Worm (Caenorhabditis elegans) whole organism, L2 larva: ENCODE data around the gene Y59H11AM.4.

ENCODE experiments used
- F13H6.1 ChIP-seq: sonication (generic microtip); optimal IDR thresholded peaks from 2 replicates; lab custom pipeline; 2016; ENCODE audit warnings: missing genetic modification characterization, missing compliant biosample characterization
- fos-1 ChIP-seq: fragments of 150-350 bp; optimal IDR thresholded peaks from 2 replicates; lab custom pipeline; 2014; ENCODE audit warnings: missing biosample characterization, missing genetic modification characterization
- lin-13 ChIP-seq: fragments of 150-350 bp; optimal IDR thresholded peaks from 2 replicates; lab custom pipeline; 2014; ENCODE audit warnings: missing biosample characterization, missing genetic modification reagents, missing genetic modification characterization
- mbf-1 ChIP-seq: sonication (generic microtip); optimal IDR thresholded peaks from 2 replicates; lab custom pipeline; 2017; ENCODE audit warnings: missing biosample characterization, missing genetic modification characterization
- nhr-12 ChIP-seq: fragments of 150-350 bp; optimal IDR thresholded peaks from 2 replicates; lab custom pipeline; 2014; ENCODE audit warnings: missing biosample characterization, missing genetic modification characterization
- nhr-6 ChIP-seq: fragments of 150-350 bp; optimal IDR thresholded peaks from 2 replicates; lab custom pipeline; 2014; ENCODE audit warnings: missing biosample characterization, missing genetic modification characterization
- skn-1 ChIP-seq: sonication (generic microtip); optimal IDR thresholded peaks from 2 replicates; lab custom pipeline; 2017; ENCODE audit warnings: missing biosample characterization, missing genetic modification characterization
- unc-62 ChIP-seq: fragments of 150-350 bp; optimal IDR thresholded peaks from 2 replicates; lab custom pipeline; 2014; ENCODE audit warnings: missing biosample characterization, missing genetic modification reagents, missing genetic modification characterization

DNA sequence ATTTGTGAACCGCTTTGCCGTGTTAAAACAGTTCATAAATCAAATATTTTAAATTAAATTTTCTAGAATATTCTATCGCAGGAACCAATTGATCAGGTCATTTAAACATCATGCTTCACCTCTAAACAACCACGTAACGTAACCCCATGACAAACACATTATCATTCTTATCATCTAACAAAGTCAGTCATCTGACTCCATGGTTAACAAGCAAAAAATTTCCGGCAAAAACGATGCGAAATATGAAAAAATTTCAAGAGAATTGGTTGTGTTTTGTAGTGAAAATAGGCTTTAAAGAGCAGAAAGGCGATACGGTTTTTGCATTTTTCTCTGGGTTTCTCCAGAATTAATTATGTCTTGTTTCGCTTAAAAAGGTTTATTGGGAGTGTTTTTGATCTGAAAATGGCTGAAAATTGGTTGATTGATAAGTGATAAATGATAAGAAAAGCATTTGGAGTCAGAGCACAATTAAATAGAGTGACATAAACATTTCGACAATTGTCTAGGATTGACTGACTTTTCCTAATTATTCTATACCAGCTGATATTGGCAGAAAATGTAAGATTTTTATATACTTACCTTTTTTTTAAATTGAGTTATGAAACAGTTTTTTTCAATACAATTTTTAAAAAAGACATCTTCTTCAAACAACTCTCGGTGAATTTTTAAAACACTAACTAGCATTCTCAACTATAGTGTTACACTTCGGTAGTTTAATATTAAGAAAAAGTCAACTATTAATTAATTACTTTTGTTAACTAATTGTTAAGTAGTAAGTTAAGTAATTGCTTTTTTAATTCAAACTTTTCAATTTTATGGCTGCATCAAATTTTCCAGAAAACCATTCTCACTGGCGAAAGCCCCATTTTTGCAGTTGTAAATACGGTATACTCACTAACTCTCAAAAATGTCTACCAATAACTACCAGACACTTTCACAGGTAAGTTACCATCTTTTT, 15.2 kb upstream of the Y59H11AM.4 start, which contains the start of gene catp-7:
- TF ChIP-seq fos-1 (tag; lab: Kevin White, UChicago) (peak; percentile 56), F13H6.1 (peak; percentile 6), unc-62 (no peak), lin-13 (GFP tag; lab: Kevin White, UChicago) (no peak), mbf-1 (no peak), nhr-6 (no peak), nhr-12 (tag; lab: Kevin White, UChicago) (no peak), skn-1 (tag; lab: Kevin White, UChicago) (no peak)
